Fruit fly (Drosophila melanogaster) whole organism: Measurements from ENCODE around the gene fit.

Experiments used
- CG8478 ChIP-seq: fragments of >200 bp; optimal IDR thresholded peaks from 2 replicates; lab custom pipeline; 2018; ENCODE audit warnings: inconsistent platforms
- EcR ChIP-seq, 2 experiments: fragments of >200 bp; optimal IDR thresholded peaks; 2 replicates each; lab custom pipeline; 2017; ENCODE audit warnings: missing biosample characterization in 2 of 2, missing genetic modification characterization in 2 of 2, missing genetic modification reagents in 2 of 2
- pan ChIP-seq: fragments of >200 bp; optimal IDR thresholded peaks from 2 replicates; lab custom pipeline; 2017
- psq ChIP-seq: fragments of >200 bp; optimal IDR thresholded peaks from 2 replicates; lab custom pipeline; 2017
- usp ChIP-seq: fragments of >200 bp; optimal IDR thresholded peaks from 2 replicates; lab custom pipeline; 2017; ENCODE audit warnings: missing biosample characterization, missing genetic modification characterization, mixed read lengths

DNA sequence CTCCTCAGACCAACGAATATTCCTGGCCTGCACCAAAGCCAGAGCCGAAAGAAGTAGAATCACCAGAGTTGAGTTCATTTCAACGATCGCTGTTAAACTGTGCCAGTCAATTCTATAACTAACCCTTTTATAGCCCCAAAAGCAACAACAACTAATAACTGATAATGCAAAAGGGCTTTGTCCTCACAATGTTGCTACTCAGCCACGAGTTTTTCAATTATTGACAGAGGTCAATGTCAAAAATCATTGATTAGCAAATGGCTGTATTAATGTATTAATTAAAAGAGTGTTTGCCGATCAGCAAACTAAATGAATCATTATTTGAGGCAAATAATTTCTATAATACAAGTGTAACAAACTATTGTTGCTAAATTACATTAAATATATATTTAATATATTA lies at the start of gene fit:
- no peak for TF ChIP-seq usp
- no peak for TF ChIP-seq CG8478
- TF ChIP-seq psq (lab: Kevin White, UChicago): no peak
- TF ChIP-seq EcR (GFP tag; optimal IDR thresholded peaks at IDR 0.05; lab: Kevin White, UChicago): no peak
- no peak for TF ChIP-seq pan (lab: Kevin White, UChicago)
